Worm (Caenorhabditis elegans) whole organism, L2 larva: ENCODE data around the gene mdt-15.

ENCODE experiments used
- blmp-1 ChIP-seq: sonication (generic microtip); optimal IDR thresholded peaks from 2 replicates; lab custom pipeline; 2017; ENCODE audit warnings: missing genetic modification characterization, mild to moderate bottlenecking, missing compliant biosample characterization, antibody characterized with exemption, moderate library complexity; ENCODE audit not compliant: insufficient read depth
- egl-27 ChIP-seq: sonication (generic microtip); optimal IDR thresholded peaks from 3 replicates; lab custom pipeline; 2017; ENCODE audit warnings: missing biosample characterization, missing genetic modification reagents, missing genetic modification characterization
- elt-3 ChIP-seq: sonication (generic microtip); optimal IDR thresholded peaks from 2 replicates; lab custom pipeline; 2017; ENCODE audit warnings: missing biosample characterization, missing genetic modification characterization
- fos-1 ChIP-seq: fragments of 150-350 bp; optimal IDR thresholded peaks from 2 replicates; lab custom pipeline; 2014; ENCODE audit warnings: missing biosample characterization, missing genetic modification characterization
- lsy-2 ChIP-seq, 2 experiments: fragments of 150-350 bp in 1 of 2; sonication (generic microtip) in 1 of 2; optimal IDR thresholded peaks; 2 replicates each; lab custom pipeline; 2014 to 2017; ENCODE audit warnings: missing biosample characterization in 2 of 2, missing genetic modification characterization in 2 of 2
- nhr-10 ChIP-seq: sonication (generic microtip); optimal IDR thresholded peaks from 2 replicates; lab custom pipeline; 2017; ENCODE audit warnings: missing biosample characterization, missing genetic modification characterization
- nhr-11 ChIP-seq: fragments of 150-350 bp; optimal IDR thresholded peaks from 2 replicates; lab custom pipeline; 2014; ENCODE audit warnings: missing biosample characterization, missing genetic modification characterization
- sem-4 ChIP-seq: fragments of 150-350 bp; optimal IDR thresholded peaks from 2 replicates; lab custom pipeline; 2014; ENCODE audit warnings: missing biosample characterization, missing genetic modification reagents, missing genetic modification characterization
- skn-1 ChIP-seq: sonication (generic microtip); optimal IDR thresholded peaks from 2 replicates; lab custom pipeline; 2017; ENCODE audit warnings: missing biosample characterization, missing genetic modification characterization
- snpc-4 ChIP-seq: fragments of 150-350 bp; optimal IDR thresholded peaks from 2 replicates; lab custom pipeline; 2014; ENCODE audit warnings: missing biosample characterization, missing genetic modification characterization
- unc-62 ChIP-seq: fragments of 150-350 bp; optimal IDR thresholded peaks from 2 replicates; lab custom pipeline; 2014; ENCODE audit warnings: missing biosample characterization, missing genetic modification reagents, missing genetic modification characterization
- zag-1 ChIP-seq: fragments of 150-350 bp; optimal IDR thresholded peaks from 2 replicates; lab custom pipeline; 2014; ENCODE audit warnings: missing biosample characterization, missing genetic modification characterization
- ztf-4 ChIP-seq: fragments of 150-350 bp; optimal IDR thresholded peaks from 2 replicates; lab custom pipeline; 2014; ENCODE audit warnings: missing biosample characterization, missing genetic modification characterization

ce11 chrIII:5871760-5872159 is 38.2 kb upstream of the mdt-15 start, which contains the start of the genes F01F1.11 and F01F1.3:
- TF ChIP-seq sem-4 (peak; percentile 8), egl-27 (tag; lab: Kevin White, UChicago) (peak; percentile 68), fos-1 (tag; lab: Kevin White, UChicago) (peak; percentile 33), lsy-2 (tag; optimal IDR thresholded peaks at IDR 0.05; lab: Kevin White, UChicago) (peak; percentile 48 to 90), skn-1 (tag; lab: Kevin White, UChicago) (no peak), blmp-1 (peak; percentile 25), ztf-4 (tag; lab: Kevin White, UChicago) (peak; percentile 5), zag-1 (no peak), nhr-11 (tag; lab: Kevin White, UChicago) (no peak), snpc-4 (peak; percentile 30), elt-3 (tag; lab: Kevin White, UChicago) (no peak), unc-62 (no peak), nhr-10 (tag; lab: Kevin White, UChicago) (no peak)
